Fruit fly (Drosophila melanogaster): ENCODE measurements around the gene FucTB.
A peak's percentile ranks its signal among the peaks of the same experiment; 100 is the strongest.

DNA sequence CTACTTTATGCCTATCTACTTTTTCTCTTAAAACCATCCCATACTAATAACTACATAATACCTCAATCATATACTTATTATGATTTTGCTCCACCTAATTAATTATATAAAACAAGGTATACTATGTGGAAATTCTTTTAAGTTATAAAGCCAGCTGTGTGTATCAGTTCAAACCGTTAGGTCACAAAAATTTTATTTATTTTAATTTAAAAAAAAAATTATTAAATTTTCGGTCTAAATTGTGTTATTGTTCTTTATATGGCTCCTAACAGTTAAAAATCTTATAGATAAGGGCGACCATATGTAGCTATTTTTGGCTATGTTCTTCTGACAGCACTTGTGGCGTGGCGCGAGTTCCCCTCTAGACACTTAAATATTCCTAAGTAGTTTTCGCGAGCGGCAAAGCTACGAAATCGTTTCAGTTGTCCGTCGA lies 43.6 kb downstream of the FucTB start, which contains the start of gene Aldh:
- TF ChIP-seq Hr83 (GFP tag; optimal IDR thresholded peaks at IDR 0.05; ENCODE audit: poor library complexity, severe bottlenecking) (no peak), h (GFP tag; optimal IDR thresholded peaks at IDR 0.05) (no peak), OdsH (GFP tag; optimal IDR thresholded peaks at IDR 0.05) (no peak), brk (GFP tag; optimal IDR thresholded peaks at IDR 0.05) (no peak), Abd-B (GFP tag; optimal IDR thresholded peaks at IDR 0.05) (no peak), GATAd (GFP tag; optimal IDR thresholded peaks at IDR 0.05) (no peak), sage (GFP tag; optimal IDR thresholded peaks at IDR 0.05) (no peak), psq (GFP tag; optimal IDR thresholded peaks at IDR 0.05) (no peak), pan (optimal IDR thresholded peaks at IDR 0.05) (no peak), sv (GFP tag; optimal IDR thresholded peaks at IDR 0.05) (no peak), Myc (optimal IDR thresholded peaks at IDR 0.05) (peak; percentile 30), rgr (GFP tag; optimal IDR thresholded peaks at IDR 0.05) (peak; percentile 20), Mio (GFP tag; optimal IDR thresholded peaks at IDR 0.05) (no peak), br (GFP tag; optimal IDR thresholded peaks at IDR 0.05) (no peak)

Data from whole organism, wandering third instar larva.